Fruit fly (Drosophila melanogaster) whole organism, wandering third instar larva: Measurements from ENCODE around the gene CG11356.

ENCODE experiments used
- Abd-B ChIP-seq: fragments of >200 bp; optimal IDR thresholded peaks from 2 replicates; lab custom pipeline; 2017; ENCODE audit warnings: missing biosample characterization, missing genetic modification characterization
- Dfd ChIP-seq: fragments of >200 bp; optimal IDR thresholded peaks from 2 replicates; lab custom pipeline; 2017; ENCODE audit warnings: missing biosample characterization, missing genetic modification characterization
- Hr83 ChIP-seq: fragments of 200-300 bp; sonication (Bioruptor generic); optimal IDR thresholded peaks from 2 replicates; lab custom pipeline; 2016; ENCODE audit warnings: missing biosample characterization, mild to moderate bottlenecking, missing genetic modification characterization, moderate library complexity; ENCODE audit not compliant: poor library complexity, severe bottlenecking
- Myc ChIP-seq: fragments of >200 bp; optimal IDR thresholded peaks from 2 replicates; lab custom pipeline; 2017
- N ChIP-seq: fragments of >200 bp; optimal IDR thresholded peaks from 2 replicates; lab custom pipeline; 2018; ENCODE audit warnings: missing biosample characterization, missing external identifiers, missing genetic modification characterization
- Vsx2 ChIP-seq: fragments of 200-300, 225-300 bp; sonication (Bioruptor generic); optimal IDR thresholded peaks from 2 replicates; lab custom pipeline; 2018; ENCODE audit warnings: missing biosample characterization, missing genetic modification characterization; ENCODE audit not compliant: partially characterized antibody
- h ChIP-seq: fragments of 200-800 bp; sonication (Bioruptor generic); optimal IDR thresholded peaks from 3 replicates; lab custom pipeline; 2016; ENCODE audit warnings: missing biosample characterization, mild to moderate bottlenecking, missing genetic modification characterization
- lola ChIP-seq: fragments of >200 bp; optimal IDR thresholded peaks from 2 replicates; lab custom pipeline; 2017; ENCODE audit warnings: missing biosample characterization, missing genetic modification characterization
- pan ChIP-seq: fragments of >200 bp; optimal IDR thresholded peaks from 2 replicates; lab custom pipeline; 2017
- psq ChIP-seq: fragments of 200-800 bp; sonication (Bioruptor generic); optimal IDR thresholded peaks from 3 replicates; lab custom pipeline; 2017; ENCODE audit warnings: missing biosample characterization, mild to moderate bottlenecking, missing genetic modification characterization, moderate library complexity

DNA sequence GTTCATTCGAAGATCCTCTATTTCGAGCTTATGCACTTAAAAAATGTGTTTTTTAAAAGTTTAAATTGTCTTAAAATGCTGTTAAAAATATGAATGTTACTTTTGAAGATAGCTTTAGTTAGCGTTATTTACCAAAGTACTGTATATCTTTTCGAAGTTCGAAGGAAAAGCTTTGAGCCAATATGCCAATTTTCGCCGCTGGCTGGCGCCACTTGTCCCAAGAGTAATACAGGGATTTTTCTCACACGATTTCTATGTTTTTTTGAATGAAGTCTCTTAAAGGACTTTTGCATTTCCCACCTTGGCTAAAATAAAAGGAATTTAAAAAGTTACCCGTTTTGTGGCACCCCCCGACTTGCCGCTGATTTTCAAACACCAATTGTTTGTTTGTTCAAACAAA lies 579 bp upstream of the CG11356 start:
- TF ChIP-seq pan (lab: Kevin White, UChicago) (no peak), psq (GFP tag; lab: Kevin White, UChicago) (no peak), Myc (lab: Kevin White, UChicago) (no peak), h (GFP tag; lab: Kevin White, UChicago) (no peak), N (GFP tag; lab: Kevin White, UChicago) (no peak), Vsx2 (GFP tag; lab: Kevin White, UChicago) (no peak), Dfd (GFP tag; lab: Kevin White, UChicago) (no peak), lola (no peak), Abd-B (GFP tag; lab: Kevin White, UChicago) (no peak), Hr83 (no peak)
